Fruit fly (Drosophila melanogaster) whole organism, embryonic: Measurements from ENCODE around the gene RpS7.

ENCODE experiments used
- Ada2b ChIP-seq: fragments of 200-800 bp; sonication (Bioruptor generic); IDR thresholded peaks from 2 replicates; pipeline ENCODE4 v1.3.6; 2022; ENCODE audit warnings: missing biosample characterization, missing genetic modification characterization
- BEAF-32 ChIP-seq: fragments of 200-800 bp; sonication (Bioruptor generic); optimal IDR thresholded peaks from 3 replicates; lab custom pipeline; 2017; ENCODE audit warnings: missing biosample characterization, missing genetic modification characterization, mild to moderate bottlenecking, moderate library complexity, missing genetic modification reagents
- Bgb ChIP-seq: fragments of 200-800 bp; sonication (Bioruptor generic); IDR thresholded peaks from 2 replicates; pipeline ENCODE4 v1.3.6; 2022; ENCODE audit warnings: missing biosample characterization, missing genetic modification characterization; ENCODE audit not compliant: partially characterized antibody
- CG10209 ChIP-seq: fragments of 200-800 bp; sonication (Bioruptor generic); optimal IDR thresholded peaks from 3 replicates; lab custom pipeline; 2017; ENCODE audit warnings: missing biosample characterization, mild to moderate bottlenecking, missing genetic modification characterization, missing genetic modification reagents
- CG11093 ChIP-seq: fragments of 200-800 bp; sonication (Bioruptor generic); IDR thresholded peaks from 3 replicates; pipeline ENCODE4 v1.3.6; 2022; ENCODE audit warnings: missing biosample characterization, missing genetic modification characterization
- CG11560 ChIP-seq: fragments of 200-800 bp; sonication (Bioruptor generic); IDR thresholded peaks from 3 replicates; pipeline ENCODE4 v1.3.6; 2022; ENCODE audit warnings: missing biosample characterization, missing genetic modification characterization
- CG12155 ChIP-seq: fragments of 200-800 bp; sonication (Bioruptor generic); optimal IDR thresholded peaks from 3 replicates; lab custom pipeline; 2016; ENCODE audit warnings: missing biosample characterization, missing genetic modification characterization
- CG1233 ChIP-seq: fragments of 200-800 bp; sonication (Bioruptor generic); optimal IDR thresholded peaks from 4 replicates; lab custom pipeline; 2018; ENCODE audit warnings: missing biosample characterization, mild to moderate bottlenecking, missing genetic modification characterization
- CG13287 ChIP-seq: fragments of 200-800 bp; sonication (Bioruptor generic); IDR thresholded peaks from 2 replicates; pipeline ENCODE4 v1.3.6; 2022; ENCODE audit warnings: missing biosample characterization, missing genetic modification characterization; ENCODE audit not compliant: partially characterized antibody
- CG13624 ChIP-seq: fragments of 200-800 bp; sonication (Bioruptor generic); optimal IDR thresholded peaks from 2 replicates; lab custom pipeline; 2016; ENCODE audit warnings: missing biosample characterization, missing genetic modification characterization
- CG18011 ChIP-seq: fragments of 200-800 bp; sonication (Bioruptor generic); optimal IDR thresholded peaks from 2 replicates; lab custom pipeline; 2017; ENCODE audit warnings: missing biosample characterization, missing genetic modification characterization, mild to moderate bottlenecking, moderate library complexity, missing genotype
- CG18764 ChIP-seq: fragments of 200-800 bp; sonication (Bioruptor generic); optimal IDR thresholded peaks from 3 replicates; lab custom pipeline; 2016; ENCODE audit warnings: missing biosample characterization, missing genetic modification characterization
- CG30431 ChIP-seq: fragments of 200-800 bp; sonication (Bioruptor generic); optimal IDR thresholded peaks from 2 replicates; lab custom pipeline; 2017; ENCODE audit warnings: missing biosample characterization, missing genetic modification characterization
- CG33557 ChIP-seq: fragments of 200-800 bp; sonication (Bioruptor generic); optimal IDR thresholded peaks from 2 replicates; lab custom pipeline; 2019; ENCODE audit warnings: missing biosample characterization, mild to moderate bottlenecking, missing genetic modification characterization, moderate library complexity
- CG3726 ChIP-seq: fragments of 200-800 bp; sonication (Bioruptor generic); IDR thresholded peaks from 3 replicates; pipeline ENCODE4, ENCODE4 v1.3.6; 2022; ENCODE audit warnings: missing biosample characterization, missing genetic modification characterization
- CG3838 ChIP-seq: fragments of 200-800 bp; sonication (Bioruptor generic); optimal IDR thresholded peaks from 3 replicates; lab custom pipeline; 2016; ENCODE audit warnings: missing biosample characterization, missing genetic modification characterization
- CG4707 ChIP-seq: fragments of 200-800 bp; sonication (Bioruptor generic); optimal IDR thresholded peaks from 2 replicates; lab custom pipeline; 2018; ENCODE audit warnings: missing biosample characterization, mild to moderate bottlenecking, missing genetic modification characterization, moderate library complexity
- CG6813 ChIP-seq: fragments of 200-800 bp; sonication (Bioruptor generic); optimal IDR thresholded peaks from 2 replicates; lab custom pipeline; 2017; ENCODE audit warnings: missing biosample characterization, missing genetic modification characterization, mild to moderate bottlenecking, moderate library complexity, missing genetic modification reagents
- CG7839 ChIP-seq: fragments of 200-800 bp; sonication (Bioruptor generic); optimal IDR thresholded peaks from 3 replicates; lab custom pipeline; 2018; ENCODE audit warnings: missing biosample characterization, mild to moderate bottlenecking, missing genetic modification characterization, moderate library complexity
- CG7987 ChIP-seq: fragments of 200-800 bp; sonication (Bioruptor generic); optimal IDR thresholded peaks from 2 replicates; lab custom pipeline; 2018; ENCODE audit warnings: missing biosample characterization, mild to moderate bottlenecking, missing genetic modification characterization, moderate library complexity
- Dp ChIP-seq: fragments of 200-800 bp; sonication (Bioruptor generic); optimal IDR thresholded peaks from 2 replicates; lab custom pipeline; 2018; ENCODE audit warnings: missing biosample characterization, mild to moderate bottlenecking, missing genetic modification characterization, moderate library complexity
- Fer3 ChIP-seq: fragments of 200-800 bp; sonication (Bioruptor generic); optimal IDR thresholded peaks from 2 replicates; lab custom pipeline; 2018; ENCODE audit warnings: missing biosample characterization, mild to moderate bottlenecking, missing genetic modification characterization, moderate library complexity
- Lpt ChIP-seq: fragments of >200 bp; optimal IDR thresholded peaks from 2 replicates; lab custom pipeline; 2018; ENCODE audit warnings: missing biosample characterization, missing genetic modification characterization
- MTF-1 ChIP-seq: fragments of 200-800 bp; sonication (Bioruptor generic); optimal IDR thresholded peaks from 2 replicates; lab custom pipeline; 2018; ENCODE audit warnings: missing biosample characterization, mild to moderate bottlenecking, missing genetic modification characterization, borderline replicate concordance
- Optix ChIP-seq: fragments of 200-800 bp; sonication (Bioruptor generic); IDR thresholded peaks from 3 replicates; pipeline ENCODE4 v1.3.6; 2022; ENCODE audit warnings: missing biosample characterization, missing genetic modification characterization
- Rx ChIP-seq: fragments of 200-800 bp; sonication (Bioruptor generic); IDR thresholded peaks from 2 replicates; pipeline ENCODE4 v1.3.6; 2022; ENCODE audit warnings: missing biosample characterization, missing genetic modification characterization
- Six4 ChIP-seq: fragments of 200-800 bp; sonication (Bioruptor generic); optimal IDR thresholded peaks from 2 replicates; lab custom pipeline; 2016; ENCODE audit warnings: missing biosample characterization, missing genetic modification characterization
- Tbp ChIP-seq: fragments of >200 bp; optimal IDR thresholded peaks from 2 replicates; lab custom pipeline; 2018; ENCODE audit warnings: missing biosample characterization, missing genetic modification characterization
- Trl ChIP-seq, 3 experiments: fragments of >200 bp in 2 of 3; fragments of 200-800 bp in 1 of 3; sonication (Bioruptor generic) in 1 of 3; optimal IDR thresholded peaks; 2 replicates in 1 of 3; 3 replicates in 2 of 3; lab custom pipeline; 2016 to 2017; ENCODE audit warnings: missing biosample characterization in 1 of 3, missing genetic modification characterization in 1 of 3
- ac ChIP-seq: fragments of 200-800 bp; sonication (Bioruptor generic); optimal IDR thresholded peaks from 3 replicates; lab custom pipeline; 2017; ENCODE audit warnings: missing biosample characterization, mild to moderate bottlenecking, missing genetic modification characterization
- ara ChIP-seq: fragments of 200-800 bp; sonication (Bioruptor generic); IDR thresholded peaks from 2 replicates; pipeline ENCODE4 v1.3.6; 2022; ENCODE audit warnings: missing biosample characterization, missing genetic modification characterization
- bowl ChIP-seq: fragments of 200-800 bp; sonication (Bioruptor generic); IDR thresholded peaks from 2 replicates; pipeline ENCODE4 v1.3.6; 2022; ENCODE audit warnings: missing biosample characterization, missing genetic modification characterization
- corto ChIP-seq: fragments of 200-800 bp; sonication (Bioruptor generic); optimal IDR thresholded peaks from 2 replicates; lab custom pipeline; 2016; ENCODE audit warnings: missing biosample characterization, mild to moderate bottlenecking, missing genetic modification characterization, moderate library complexity
- danr ChIP-seq: fragments of 200-800 bp; sonication (Bioruptor generic); IDR thresholded peaks from 2 replicates; pipeline ENCODE4 v1.3.6; 2022; ENCODE audit warnings: missing biosample characterization, missing genetic modification characterization
- dm ChIP-seq: fragments of 200-800 bp; sonication (Bioruptor generic); optimal IDR thresholded peaks from 3 replicates; lab custom pipeline; 2016; ENCODE audit warnings: missing biosample characterization, missing genetic modification characterization
- en ChIP-seq: fragments of 200-800 bp; sonication (Bioruptor generic); optimal IDR thresholded peaks from 2 replicates; lab custom pipeline; 2016; ENCODE audit warnings: missing biosample characterization, missing genetic modification characterization
- exex ChIP-seq: fragments of 200-800 bp; sonication (Bioruptor generic); optimal IDR thresholded peaks from 4 replicates; lab custom pipeline; 2018; ENCODE audit warnings: missing biosample characterization, mild to moderate bottlenecking, missing genetic modification characterization, moderate library complexity
- gcm ChIP-seq: fragments of 200-800 bp; sonication (Bioruptor generic); optimal IDR thresholded peaks from 2 replicates; lab custom pipeline; 2019; ENCODE audit warnings: missing biosample characterization, mild to moderate bottlenecking, missing genetic modification characterization, moderate library complexity
- inv ChIP-seq: fragments of 200-800 bp; sonication (Bioruptor generic); IDR thresholded peaks from 2 replicates; pipeline ENCODE4 v1.3.6; 2022; ENCODE audit warnings: missing biosample characterization, missing genetic modification characterization; ENCODE audit not compliant: partially characterized antibody
- lilli ChIP-seq: fragments of 200-800 bp; sonication (Bioruptor generic); optimal IDR thresholded peaks from 3 replicates; lab custom pipeline; 2016; ENCODE audit warnings: missing biosample characterization, missing genetic modification characterization
- nerfin-1 ChIP-seq: fragments of 200-800 bp; sonication (Bioruptor generic); optimal IDR thresholded peaks from 3 replicates; lab custom pipeline; 2019; ENCODE audit warnings: missing biosample characterization, mild to moderate bottlenecking, missing genetic modification characterization, moderate library complexity
- pfk ChIP-seq: fragments of 200-800 bp; sonication (Bioruptor generic); optimal IDR thresholded peaks from 2 replicates; lab custom pipeline; 2018; ENCODE audit warnings: missing biosample characterization, mild to moderate bottlenecking, missing genetic modification characterization, moderate library complexity
- pho ChIP-seq: fragments of 200-800 bp; sonication (Bioruptor generic); optimal IDR thresholded peaks from 2 replicates; lab custom pipeline; 2016; ENCODE audit warnings: missing biosample characterization, missing genetic modification characterization
- pros ChIP-seq: fragments of 200-800 bp; sonication (Bioruptor generic); optimal IDR thresholded peaks from 3 replicates; lab custom pipeline; 2019; ENCODE audit warnings: missing biosample characterization, mild to moderate bottlenecking, missing genetic modification characterization, moderate library complexity
- rib ChIP-seq: fragments of 200-800 bp; sonication (Bioruptor generic); IDR thresholded peaks from 2 replicates; pipeline ENCODE4 v1.3.6; 2022; ENCODE audit warnings: missing biosample characterization, missing genetic modification characterization
- slp2 ChIP-seq: fragments of 200-800 bp; sonication (Bioruptor generic); optimal IDR thresholded peaks from 2 replicates; lab custom pipeline; 2016; ENCODE audit warnings: missing biosample characterization, missing genetic modification characterization
- tna ChIP-seq: fragments of 200-800 bp; sonication (Bioruptor generic); IDR thresholded peaks from 2 replicates; pipeline ENCODE4 v1.3.6; 2022; ENCODE audit warnings: missing biosample characterization, missing genetic modification characterization; ENCODE audit not compliant: partially characterized antibody
- trem ChIP-seq: fragments of 200-800 bp; optimal IDR thresholded peaks from 3 replicates; lab custom pipeline; 2019; ENCODE audit warnings: missing biosample characterization, mild to moderate bottlenecking, missing genetic modification characterization, moderate library complexity
- tx ChIP-seq: fragments of 200-800 bp; sonication (Bioruptor generic); optimal IDR thresholded peaks from 2 replicates; lab custom pipeline; 2016; ENCODE audit warnings: missing biosample characterization, missing genetic modification characterization
- unc-4 ChIP-seq: fragments of 200-800 bp; sonication (Bioruptor generic); IDR thresholded peaks from 2 replicates; pipeline ENCODE4 v1.3.6; 2022; ENCODE audit warnings: missing biosample characterization, missing genetic modification characterization; ENCODE audit not compliant: partially characterized antibody
- vfl ChIP-seq: fragments of 200-800 bp; sonication (Bioruptor generic); optimal IDR thresholded peaks from 2 replicates; lab custom pipeline; 2016; ENCODE audit warnings: missing biosample characterization, missing genetic modification characterization

Gene RpS7

DNA sequence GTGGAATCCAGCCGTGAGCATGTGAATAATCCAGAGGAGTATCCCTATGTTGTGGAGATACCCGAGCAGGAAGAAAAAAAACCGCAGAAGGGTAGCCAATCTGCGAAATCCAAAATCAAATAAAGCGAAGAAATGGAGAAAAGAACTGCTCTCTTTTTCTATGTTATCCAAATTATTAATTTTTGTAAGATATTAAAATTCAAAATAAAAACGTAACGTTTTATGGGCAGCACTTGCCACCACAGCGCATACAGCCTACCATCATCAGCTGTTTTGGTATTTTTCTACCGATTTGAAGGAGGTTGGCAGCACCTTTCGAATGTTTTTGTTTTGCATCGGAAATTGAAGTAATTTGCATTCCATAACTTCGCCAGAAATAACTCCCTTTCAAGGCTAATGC is 28.9 kb downstream of the RpS7 start, which contains the start of gene Bet5 (continued):
- TF ChIP-seq Ada2b (GFP tag; lab: Robert Waterston, UW) (no peak), tx (GFP tag; lab: Kevin White, UChicago) (no peak), danr (no peak), Fer3 (tag; lab: Kevin White, UChicago) (no peak), CG7987 (no peak), pfk (no peak), CG1233 (GFP tag; lab: Kevin White, UChicago) (no peak), pho (GFP tag; lab: Kevin White, UChicago) (no peak), CG30431 (GFP tag; lab: Kevin White, UChicago) (no peak), Tbp (no peak), slp2 (GFP tag; lab: Kevin White, UChicago) (no peak), CG13624 (GFP tag; lab: Kevin White, UChicago) (no peak), MTF-1 (GFP tag; lab: Kevin White, UChicago) (no peak), en (GFP tag; lab: Kevin White, UChicago) (no peak), CG10209 (no peak), dm (no peak), corto (GFP tag; lab: Kevin White, UChicago) (no peak), Trl (optimal IDR thresholded peaks at IDR 0.05; lab: Kevin White, UChicago) (no peak), Trl (GFP tag; optimal IDR thresholded peaks at IDR 0.05; lab: Kevin White, UChicago) (no peak), CG11093 (GFP tag; lab: Robert Waterston, UW) (no peak), trem (peak; percentile 98), unc-4 (GFP tag; lab: Robert Waterston, UW) (no peak), CG6813 (GFP tag; lab: Kevin White, UChicago) (no peak), CG3838 (no peak), CG18764 (GFP tag; lab: Kevin White, UChicago) (no peak), nerfin-1 (tag; lab: Kevin White, UChicago) (no peak), inv (no peak), exex (tag; lab: Kevin White, UChicago) (no peak), BEAF-32 (peak; percentile 40), bowl (GFP tag; lab: Robert Waterston, UW) (no peak), gcm (GFP tag; lab: Kevin White, UChicago) (no peak), CG7839 (tag; lab: Kevin White, UChicago) (no peak), CG13287 (GFP tag; lab: Robert Waterston, UW) (peak; percentile 56), CG3726 (GFP tag; lab: Robert Waterston, UW) (no peak), lilli (GFP tag; lab: Kevin White, UChicago) (no peak), Bgb (GFP tag; lab: Robert Waterston, UW) (no peak), CG11560 (no peak), Rx (GFP tag; lab: Robert Waterston, UW) (no peak), Dp (GFP tag; lab: Kevin White, UChicago) (peak; percentile 67), pros (GFP tag; lab: Kevin White, UChicago) (no peak), rib (GFP tag; lab: Robert Waterston, UW) (no peak), Optix (GFP tag; lab: Robert Waterston, UW) (no peak), CG12155 (GFP tag; lab: Kevin White, UChicago) (no peak), CG4707 (GFP tag; lab: Kevin White, UChicago) (no peak), CG33557 (GFP tag; lab: Kevin White, UChicago) (no peak), Lpt (GFP tag; lab: Kevin White, UChicago) (no peak), ac (GFP tag; lab: Kevin White, UChicago) (no peak), ara (no peak), tna (no peak), Six4 (GFP tag; lab: Kevin White, UChicago) (no peak), vfl (no peak), CG18011 (GFP tag; lab: Kevin White, UChicago) (no peak)
